Fruit fly (Drosophila melanogaster) whole organism, adult: ENCODE data around the gene CG43402.

Experiments used
- CG11617 ChIP-seq: fragments of 200-800 bp; sonication (Bioruptor generic); optimal IDR thresholded peaks from 2 replicates; lab custom pipeline; 2017; ENCODE audit warnings: mild to moderate bottlenecking, missing biosample characterization, missing genetic modification reagents, missing genetic modification characterization
- CG12768 ChIP-seq: fragments of 200-800 bp; sonication (Bioruptor generic); optimal IDR thresholded peaks from 2 replicates; lab custom pipeline; 2017; ENCODE audit warnings: missing biosample characterization, missing genetic modification characterization, mild to moderate bottlenecking, moderate library complexity, missing genetic modification reagents
- CG14711 ChIP-seq: fragments of 200-800 bp; sonication (Bioruptor generic); optimal IDR thresholded peaks from 2 replicates; lab custom pipeline; 2018; ENCODE audit warnings: missing biosample characterization, mild to moderate bottlenecking, missing genetic modification characterization, moderate library complexity
- CG1620 ChIP-seq: fragments of 200-800 bp; sonication (Bioruptor generic); optimal IDR thresholded peaks from 2 replicates; lab custom pipeline; 2016; ENCODE audit warnings: missing biosample characterization, missing genetic modification characterization
- CG33017 ChIP-seq: fragments of 200-800 bp; sonication (Bioruptor generic); optimal IDR thresholded peaks from 2 replicates; lab custom pipeline; 2018; ENCODE audit warnings: missing biosample characterization, mild to moderate bottlenecking, missing genetic modification characterization, moderate library complexity
- CG5204 ChIP-seq: fragments of 200-800 bp; sonication (Bioruptor generic); optimal IDR thresholded peaks from 2 replicates; lab custom pipeline; 2016; ENCODE audit warnings: missing biosample characterization, missing genetic modification characterization
- CG7101 ChIP-seq: fragments of 200-800 bp; sonication (Bioruptor generic); optimal IDR thresholded peaks from 2 replicates; lab custom pipeline; 2018; ENCODE audit warnings: missing biosample characterization, mild to moderate bottlenecking, missing genetic modification characterization, moderate library complexity
- Clk ChIP-seq: fragments of 200-800 bp; sonication (Bioruptor generic); optimal IDR thresholded peaks from 2 replicates; lab custom pipeline; 2017; ENCODE audit warnings: missing biosample characterization, missing genetic modification characterization
- Crg-1 ChIP-seq: fragments of 200-800 bp; sonication (Bioruptor generic); optimal IDR thresholded peaks from 2 replicates; lab custom pipeline; 2016; ENCODE audit warnings: missing biosample characterization, missing genetic modification characterization
- Hr96 ChIP-seq: fragments of 200-800 bp; sonication (Bioruptor generic); optimal IDR thresholded peaks from 2 replicates; lab custom pipeline; 2016; ENCODE audit warnings: missing biosample characterization, missing genetic modification characterization
- Mnt ChIP-seq: fragments of 200-800 bp; sonication (Bioruptor generic); optimal IDR thresholded peaks from 2 replicates; lab custom pipeline; 2016; ENCODE audit warnings: missing biosample characterization, mild to moderate bottlenecking, missing genetic modification characterization
- bab1 ChIP-seq: fragments of 200-800 bp; sonication (Bioruptor generic); optimal IDR thresholded peaks from 3 replicates; lab custom pipeline; 2019; ENCODE audit warnings: missing biosample characterization, mild to moderate bottlenecking, missing genetic modification characterization, moderate library complexity
- cic ChIP-seq: fragments of 200-800 bp; sonication (Bioruptor generic); optimal IDR thresholded peaks from 2 replicates; lab custom pipeline; 2017; ENCODE audit warnings: missing biosample characterization, mild to moderate bottlenecking, missing genetic modification characterization, moderate library complexity
- cnc ChIP-seq, 2 experiments: fragments of >200 bp; optimal IDR thresholded peaks; 2 replicates each; lab custom pipeline; 2017
- kay ChIP-seq: fragments of 200-800 bp; sonication (Bioruptor generic); peaks from one replicate; lab custom pipeline; 2016; ENCODE audit warnings: missing biosample characterization, missing genetic modification characterization, borderline replicate concordance
- ovo ChIP-seq: fragments of 200-800 bp; sonication (Bioruptor generic); optimal IDR thresholded peaks from 2 replicates; lab custom pipeline; 2016; ENCODE audit warnings: missing biosample characterization, missing genetic modification characterization
- pad ChIP-seq: fragments of 200-800 bp; sonication (Bioruptor generic); optimal IDR thresholded peaks from 3 replicates; lab custom pipeline; 2017; ENCODE audit warnings: missing biosample characterization, missing genetic modification characterization, mild to moderate bottlenecking, moderate library complexity, missing genetic modification reagents
- tj ChIP-seq: fragments of 200-800 bp; sonication (Bioruptor generic); optimal IDR thresholded peaks from 3 replicates; lab custom pipeline; 2017; ENCODE audit warnings: missing biosample characterization, mild to moderate bottlenecking, missing genetic modification characterization, moderate library complexity
- toe ChIP-seq: fragments of 200-800 bp; sonication (Bioruptor generic); optimal IDR thresholded peaks from 2 replicates; lab custom pipeline; 2016; ENCODE audit warnings: missing biosample characterization, missing genetic modification characterization

The CG43402 gene

dm6 chr2L:1410780-1411625, 31.4 kb upstream of the CG43402 start:
- TF ChIP-seq tj (GFP tag; lab: Kevin White, UChicago) (no peak), Hr96 (GFP tag; lab: Kevin White, UChicago) (no peak), CG33017 (tag; lab: Kevin White, UChicago) (no peak), Crg-1 (GFP tag; lab: Kevin White, UChicago) (no peak), ovo (GFP tag; lab: Kevin White, UChicago) (no peak), cnc (optimal IDR thresholded peaks at IDR 0.05; lab: Kevin White, UChicago) (no peak)

DNA sequence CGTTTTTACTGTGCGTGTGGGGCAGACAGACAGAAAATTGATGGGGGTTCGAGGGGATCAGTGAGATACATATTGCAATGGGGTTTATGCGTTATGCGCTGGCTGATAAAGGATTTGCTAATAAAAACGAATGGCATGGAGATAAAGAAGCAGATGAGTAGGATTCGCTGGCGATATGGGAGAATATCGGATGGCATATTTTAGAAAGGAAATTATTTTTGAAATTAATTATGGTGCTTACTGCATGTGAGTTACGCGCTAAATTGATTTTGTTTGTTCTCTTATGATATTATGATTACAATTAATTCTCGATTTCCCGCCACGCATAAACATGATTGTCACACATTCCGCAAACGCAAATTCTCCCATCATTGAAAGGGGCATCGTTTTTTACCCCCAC, 29.7 kb upstream of the CG43402 start:
- TF ChIP-seq CG33017 (tag; lab: Kevin White, UChicago) (no peak), CG14711 (tag; lab: Kevin White, UChicago) (no peak), Crg-1 (GFP tag; lab: Kevin White, UChicago) (no peak), toe (GFP tag; lab: Kevin White, UChicago) (no peak), cic (no peak), CG7101 (tag; lab: Kevin White, UChicago) (no peak), cnc (optimal IDR thresholded peaks at IDR 0.05; lab: Kevin White, UChicago) (no peak), kay (GFP tag; lab: Kevin White, UChicago) (no peak), Mnt (no peak), Clk (no peak), CG11617 (GFP tag; lab: Kevin White, UChicago) (no peak), CG1620 (no peak), tj (GFP tag; lab: Kevin White, UChicago) (no peak)

- TF ChIP-seq toe (GFP tag; lab: Kevin White, UChicago) (no peak), tj (GFP tag; lab: Kevin White, UChicago) (peak; percentile 18), Hr96 (GFP tag; lab: Kevin White, UChicago) (no peak)
Measured at dm6 chr2L:1414019-1414418, 28.4 kb upstream of the CG43402 start.

DNA sequence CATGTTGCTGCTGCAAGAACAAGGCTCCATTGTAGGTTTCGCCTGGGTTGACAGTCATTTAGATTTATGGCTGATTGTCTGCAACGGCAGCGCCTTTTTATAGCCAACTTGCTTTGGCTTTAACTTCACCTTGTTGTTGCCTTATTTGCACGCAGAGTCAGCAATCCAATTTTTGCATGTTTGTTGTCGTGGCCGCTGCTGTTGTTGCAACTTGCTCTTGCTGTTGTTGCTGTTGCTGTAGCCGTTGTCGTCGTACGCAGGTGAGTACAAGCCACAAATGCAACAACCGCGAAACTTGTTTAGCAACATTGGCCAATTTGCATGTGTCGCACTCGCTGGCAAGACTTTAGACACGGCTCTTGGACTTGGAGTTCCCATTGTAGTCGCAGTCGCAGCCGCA, 26.9 kb upstream of the CG43402 start:
- TF ChIP-seq CG5204 (GFP tag; lab: Kevin White, UChicago) (no peak), CG7101 (tag; lab: Kevin White, UChicago) (no peak), CG12768 (GFP tag; lab: Kevin White, UChicago) (no peak), tj (GFP tag; lab: Kevin White, UChicago) (no peak), Mnt (no peak), CG33017 (tag; lab: Kevin White, UChicago) (no peak), toe (GFP tag; lab: Kevin White, UChicago) (no peak), ovo (GFP tag; lab: Kevin White, UChicago) (no peak)

DNA sequence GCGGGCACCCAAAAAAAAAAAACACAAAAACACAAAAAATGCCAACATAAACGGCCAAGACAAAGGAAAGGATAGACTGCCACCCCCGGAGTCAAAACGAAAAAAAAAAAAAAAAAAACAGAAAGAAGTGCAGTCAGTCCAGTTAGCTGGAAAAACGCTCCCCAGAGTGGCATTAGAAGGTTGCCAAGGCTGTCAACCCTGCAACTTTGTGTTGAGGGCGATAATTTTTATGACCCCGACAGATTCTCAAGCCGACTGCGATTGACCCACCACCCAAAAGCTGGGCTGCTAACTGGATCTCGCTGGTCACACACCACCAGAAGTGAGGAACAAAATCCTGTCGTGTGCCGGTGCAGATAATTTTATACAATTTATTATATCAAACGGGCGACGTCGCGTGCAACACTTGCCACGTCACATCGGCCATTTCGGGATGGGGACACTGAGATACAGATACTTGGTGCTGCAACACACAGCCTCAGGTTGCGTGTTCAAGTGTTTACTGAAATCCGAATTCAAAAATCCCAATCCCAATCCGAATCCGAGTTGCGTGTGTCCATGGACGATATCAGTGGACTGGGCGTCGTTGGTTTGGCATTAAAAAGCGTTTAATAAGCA, 24.2 kb upstream of the CG43402 start:
- TF ChIP-seq cnc (optimal IDR thresholded peaks at IDR 0.05; lab: Kevin White, UChicago) (no peak), CG7101 (tag; lab: Kevin White, UChicago) (no peak), CG33017 (tag; lab: Kevin White, UChicago) (no peak), Clk (no peak), CG5204 (GFP tag; lab: Kevin White, UChicago) (no peak), ovo (GFP tag; lab: Kevin White, UChicago) (no peak), pad (GFP tag; lab: Kevin White, UChicago) (no peak), CG12768 (GFP tag; lab: Kevin White, UChicago) (no peak), Hr96 (GFP tag; lab: Kevin White, UChicago) (no peak)

dm6 chr2L:1419656-1420055, 22.8 kb upstream of the CG43402 start:
- TF ChIP-seq Mnt = no peak
- TF ChIP-seq CG11617 (GFP tag; lab: Kevin White, UChicago) = no peak
- no peak for TF ChIP-seq toe (GFP tag; lab: Kevin White, UChicago)
- no peak for TF ChIP-seq CG14711 (tag; lab: Kevin White, UChicago)
- TF ChIP-seq CG1620 = no peak
- TF ChIP-seq Clk = no peak
- no peak for TF ChIP-seq Crg-1 (GFP tag; lab: Kevin White, UChicago)
- TF ChIP-seq tj (GFP tag; lab: Kevin White, UChicago) = no peak
- no peak for TF ChIP-seq cnc (optimal IDR thresholded peaks at IDR 0.05; lab: Kevin White, UChicago)
- TF ChIP-seq CG5204 (GFP tag; lab: Kevin White, UChicago) = no peak
- no peak for TF ChIP-seq Hr96 (GFP tag; lab: Kevin White, UChicago)
- no peak for TF ChIP-seq CG12768 (GFP tag; lab: Kevin White, UChicago)
- no peak for TF ChIP-seq pad (GFP tag; lab: Kevin White, UChicago)
- TF ChIP-seq CG33017 (tag; lab: Kevin White, UChicago) = no peak
- TF ChIP-seq bab1 (GFP tag; lab: Kevin White, UChicago) = no peak
- TF ChIP-seq ovo (GFP tag; lab: Kevin White, UChicago) = no peak
- no peak for TF ChIP-seq cic
- no peak for TF ChIP-seq kay (GFP tag; lab: Kevin White, UChicago)
